Worm (Caenorhabditis elegans) whole organism, mixed stage, embryonic: ENCODE results near the gene unc-26.
A peak's percentile ranks its signal among the peaks of the same experiment; 100 is the strongest.

Source experiments
- M03D4.4 ChIP-seq: sonication (generic microtip); optimal IDR thresholded peaks from 2 replicates; lab custom pipeline; 2017; ENCODE audit warnings: mild to moderate bottlenecking, missing genetic modification characterization, missing compliant biosample characterization
- bed-3 ChIP-seq: fragments of 200-800 bp; sonication (Bioruptor generic); optimal IDR thresholded peaks from 3 replicates; lab custom pipeline; 2018; ENCODE audit warnings: mild to moderate bottlenecking, missing genetic modification characterization, moderate library complexity, missing compliant biosample characterization
- blmp-1 ChIP-seq: fragments of 150-350 bp; optimal IDR thresholded peaks from 2 replicates; lab custom pipeline; 2014; ENCODE audit warnings: missing biosample characterization, missing genetic modification characterization
- ceh-39 ChIP-seq: fragments of 150-350 bp; optimal IDR thresholded peaks from 2 replicates; lab custom pipeline; 2014; ENCODE audit warnings: missing biosample characterization, missing genetic modification characterization
- ceh-43 ChIP-seq: fragments of 200-800 bp; sonication (Bioruptor generic); optimal IDR thresholded peaks from 2 replicates; lab custom pipeline; 2018; ENCODE audit warnings: mild to moderate bottlenecking, missing genetic modification characterization, moderate library complexity, missing compliant biosample characterization
- ces-1 ChIP-seq: fragments of 150-350 bp; optimal IDR thresholded peaks from 2 replicates; lab custom pipeline; 2014; ENCODE audit warnings: missing biosample characterization, missing genetic modification reagents, missing genetic modification characterization
- cnd-1 ChIP-seq: fragments of 200-800 bp; sonication (Bioruptor generic); optimal IDR thresholded peaks from 2 replicates; lab custom pipeline; 2018; ENCODE audit warnings: mild to moderate bottlenecking, missing genetic modification characterization, missing compliant biosample characterization
- drap-1 ChIP-seq: fragments of 200-800 bp; sonication (Bioruptor generic); optimal IDR thresholded peaks from 3 replicates; lab custom pipeline; 2018; ENCODE audit warnings: mild to moderate bottlenecking, missing genetic modification characterization, missing compliant biosample characterization
- elt-1 ChIP-seq: sonication (generic microtip); optimal IDR thresholded peaks from 2 replicates; lab custom pipeline; 2017; ENCODE audit warnings: missing genetic modification characterization, mild to moderate bottlenecking, missing compliant biosample characterization, antibody characterized with exemption, moderate library complexity, borderline replicate concordance; ENCODE audit not compliant: insufficient read depth
- elt-3 ChIP-seq: fragments of 150-350 bp; optimal IDR thresholded peaks from 2 replicates; lab custom pipeline; 2014; ENCODE audit warnings: missing biosample characterization, missing genetic modification characterization
- ham-2 ChIP-seq: fragments of 200-800 bp; sonication (Bioruptor generic); optimal IDR thresholded peaks from 2 replicates; lab custom pipeline; 2018; ENCODE audit warnings: mild to moderate bottlenecking, missing genetic modification characterization, missing compliant biosample characterization
- hlh-1 ChIP-seq: fragments of 150-350 bp; optimal IDR thresholded peaks from 2 replicates; lab custom pipeline; 2014; ENCODE audit warnings: missing biosample characterization, missing genetic modification reagents, missing genetic modification characterization
- lin-13 ChIP-seq: fragments of 150-350 bp; optimal IDR thresholded peaks from 2 replicates; lab custom pipeline; 2014; ENCODE audit warnings: missing biosample characterization, missing genetic modification characterization
- lin-32 ChIP-seq: fragments of 200-800 bp; sonication (Bioruptor generic); optimal IDR thresholded peaks from 2 replicates; lab custom pipeline; 2018; ENCODE audit warnings: mild to moderate bottlenecking, missing genetic modification characterization, missing compliant biosample characterization
- lsy-2 ChIP-seq: fragments of 150-350 bp; optimal IDR thresholded peaks from 2 replicates; lab custom pipeline; 2014; ENCODE audit warnings: missing biosample characterization, missing genetic modification characterization
- mab-5 ChIP-seq: fragments of 150-350 bp; optimal IDR thresholded peaks from 2 replicates; lab custom pipeline; 2014; ENCODE audit warnings: missing biosample characterization, missing genetic modification characterization
- mls-2 ChIP-seq: sonication (generic microtip); optimal IDR thresholded peaks from 2 replicates; lab custom pipeline; 2016; ENCODE audit warnings: mild to moderate bottlenecking, missing genetic modification characterization, moderate library complexity, missing compliant biosample characterization
- nhr-12 ChIP-seq: fragments of 150-350 bp; optimal IDR thresholded peaks from 2 replicates; lab custom pipeline; 2014; ENCODE audit warnings: missing biosample characterization, missing genetic modification characterization
- nhr-2 ChIP-seq: fragments of 150-350 bp; optimal IDR thresholded peaks from 2 replicates; lab custom pipeline; 2014; ENCODE audit warnings: missing biosample characterization, missing genetic modification characterization
- nhr-237 ChIP-seq: fragments of 150-350 bp; optimal IDR thresholded peaks from 2 replicates; lab custom pipeline; 2014; ENCODE audit warnings: missing biosample characterization, missing genetic modification characterization
- nhr-28 ChIP-seq: fragments of 150-350 bp; optimal IDR thresholded peaks from 2 replicates; lab custom pipeline; 2014; ENCODE audit warnings: missing biosample characterization, missing genetic modification characterization
- nhr-76 ChIP-seq: sonication (generic microtip); optimal IDR thresholded peaks from 2 replicates; lab custom pipeline; 2017; ENCODE audit warnings: missing biosample characterization, missing genetic modification characterization
- pha-4 ChIP-seq: fragments of 150-350 bp; optimal IDR thresholded peaks from 2 replicates; lab custom pipeline; 2018; ENCODE audit warnings: missing biosample characterization, missing genetic modification reagents, missing genetic modification characterization
- sem-2 ChIP-seq: fragments of 200-800 bp; sonication (Bioruptor generic); optimal IDR thresholded peaks from 2 replicates; lab custom pipeline; 2018; ENCODE audit warnings: mild to moderate bottlenecking, missing genetic modification characterization, missing compliant biosample characterization
- snpc-4 ChIP-seq: fragments of 150-350 bp; optimal IDR thresholded peaks from 2 replicates; lab custom pipeline; 2014; ENCODE audit warnings: missing biosample characterization, missing genetic modification characterization
- sptf-1 ChIP-seq: sonication (generic microtip); optimal IDR thresholded peaks from 2 replicates; lab custom pipeline; 2017; ENCODE audit warnings: mild to moderate bottlenecking, missing genetic modification characterization, moderate library complexity, missing compliant biosample characterization
- tbx-8 ChIP-seq: fragments of 200-800 bp; sonication (Bioruptor generic); optimal IDR thresholded peaks from 2 replicates; lab custom pipeline; 2018; ENCODE audit warnings: mild to moderate bottlenecking, missing genetic modification characterization, moderate library complexity, missing compliant biosample characterization
- unc-120 ChIP-seq: sonication (generic microtip); optimal IDR thresholded peaks from 2 replicates; lab custom pipeline; 2017; ENCODE audit warnings: missing genetic modification characterization, missing compliant biosample characterization; ENCODE audit not compliant: poor library complexity, severe bottlenecking
- unc-62 ChIP-seq: fragments of 150-350 bp; optimal IDR thresholded peaks from 2 replicates; lab custom pipeline; 2014; ENCODE audit warnings: missing biosample characterization, missing genetic modification reagents, missing genetic modification characterization
- ztf-11 ChIP-seq: fragments of 150-350 bp; optimal IDR thresholded peaks from 2 replicates; lab custom pipeline; 2014; ENCODE audit warnings: missing biosample characterization, missing genetic modification characterization

unc-26 gene

ce11 chrIV:13272494-13272893 is at the start of gene unc-26:
Gene unc-26 (minus strand): TSS chrIV:13272516.
- no peak for TF ChIP-seq lin-13
- peak; percentile 28 for TF ChIP-seq sptf-1
- TF ChIP-seq ces-1 (GFP tag; lab: Kevin White, UChicago) = peak; percentile 74

- TF ChIP-seq pha-4 (tag; lab: Kevin White, UChicago) (no peak), lin-13 (no peak), ztf-11 (tag; lab: Kevin White, UChicago) (no peak), tbx-8 (GFP tag; lab: Kevin White, UChicago) (no peak), mab-5 (tag; lab: Kevin White, UChicago) (no peak), ceh-39 (tag; lab: Kevin White, UChicago) (no peak)
Observed at ce11 chrIV:13319886-13320650, 47.8 kb upstream of the unc-26 start.

ce11 chrIV:13318773-13319172 is 46.5 kb upstream of the unc-26 start:
- TF ChIP-seq M03D4.4 (tag; lab: Kevin White, UChicago) = no peak
- no peak for TF ChIP-seq unc-120 (tag; lab: Kevin White, UChicago)
- TF ChIP-seq mls-2 (tag; lab: Kevin White, UChicago) = no peak
- no peak for TF ChIP-seq snpc-4 (tag; lab: Kevin White, UChicago)
- no peak for TF ChIP-seq elt-3 (tag; lab: Kevin White, UChicago)
- TF ChIP-seq drap-1 (GFP tag; lab: Kevin White, UChicago) = no peak
- TF ChIP-seq sem-2 (GFP tag; lab: Kevin White, UChicago) = no peak
- TF ChIP-seq tbx-8 (GFP tag; lab: Kevin White, UChicago) = no peak
- TF ChIP-seq nhr-2 (tag; lab: Kevin White, UChicago) = no peak
- no peak for TF ChIP-seq pha-4 (tag; lab: Kevin White, UChicago)
- TF ChIP-seq lin-32 (GFP tag; lab: Kevin White, UChicago) = no peak
- no peak for TF ChIP-seq nhr-12 (tag; lab: Kevin White, UChicago)

- TF ChIP-seq ceh-39 (tag; lab: Kevin White, UChicago) = no peak
- TF ChIP-seq cnd-1 (tag; lab: Kevin White, UChicago) = no peak
- TF ChIP-seq ztf-11 (tag; lab: Kevin White, UChicago) = no peak
- TF ChIP-seq M03D4.4 (tag; lab: Kevin White, UChicago) = no peak
- no peak for TF ChIP-seq blmp-1
- no peak for TF ChIP-seq nhr-76 (tag; lab: Kevin White, UChicago)
- TF ChIP-seq nhr-28 (tag; lab: Kevin White, UChicago) = no peak
- TF ChIP-seq mls-2 (tag; lab: Kevin White, UChicago) = no peak
- TF ChIP-seq lin-32 (GFP tag; lab: Kevin White, UChicago) = no peak
- no peak for TF ChIP-seq bed-3 (GFP tag; lab: Kevin White, UChicago)
- no peak for TF ChIP-seq nhr-12 (tag; lab: Kevin White, UChicago)
- no peak for TF ChIP-seq nhr-2 (tag; lab: Kevin White, UChicago)
- no peak for TF ChIP-seq unc-62 (GFP tag; lab: Kevin White, UChicago)
- no peak for TF ChIP-seq sem-2 (GFP tag; lab: Kevin White, UChicago)
- TF ChIP-seq drap-1 (GFP tag; lab: Kevin White, UChicago) = no peak
Observed at ce11 chrIV:13315344-13315743, 43.0 kb upstream of the unc-26 start, which contains the start of gene fat-1. Gene fat-1 (plus strand): TSS chrIV:13315644.

- no peak for TF ChIP-seq bed-3 (GFP tag; lab: Kevin White, UChicago)
- TF ChIP-seq nhr-237 (tag; lab: Kevin White, UChicago) = no peak
- TF ChIP-seq elt-3 (tag; lab: Kevin White, UChicago) = no peak
- TF ChIP-seq ces-1 (GFP tag; lab: Kevin White, UChicago) = no peak
- TF ChIP-seq tbx-8 (GFP tag; lab: Kevin White, UChicago) = no peak
- no peak for TF ChIP-seq cnd-1 (tag; lab: Kevin White, UChicago)
- TF ChIP-seq ham-2 (GFP tag; lab: Kevin White, UChicago) = no peak
Observed at ce11 chrIV:13314181-13314580, 41.9 kb upstream of the unc-26 start.

ce11 chrIV:13313156-13313555 is 40.8 kb upstream of the unc-26 start:
- no peak for TF ChIP-seq lsy-2 (tag; lab: Kevin White, UChicago)
- no peak for TF ChIP-seq elt-1 (tag; lab: Kevin White, UChicago)
- no peak for TF ChIP-seq ceh-39 (tag; lab: Kevin White, UChicago)
- no peak for TF ChIP-seq elt-3 (tag; lab: Kevin White, UChicago)
- TF ChIP-seq lin-13 = no peak
- TF ChIP-seq snpc-4 (tag; lab: Kevin White, UChicago) = no peak
- TF ChIP-seq M03D4.4 (tag; lab: Kevin White, UChicago) = no peak
- no peak for TF ChIP-seq mls-2 (tag; lab: Kevin White, UChicago)
- no peak for TF ChIP-seq sem-2 (GFP tag; lab: Kevin White, UChicago)
- TF ChIP-seq ceh-43 (GFP tag; lab: Kevin White, UChicago) = no peak
- TF ChIP-seq mab-5 (tag; lab: Kevin White, UChicago) = no peak
- no peak for TF ChIP-seq ztf-11 (tag; lab: Kevin White, UChicago)
- TF ChIP-seq unc-120 (tag; lab: Kevin White, UChicago) = no peak
- no peak for TF ChIP-seq blmp-1
- TF ChIP-seq hlh-1 (tag; lab: Kevin White, UChicago) = no peak
- TF ChIP-seq cnd-1 (tag; lab: Kevin White, UChicago) = no peak
